Worm (Caenorhabditis elegans) whole organism, L2 larva: ENCODE measurements around the gene M163.22.

Experiments used
- aly-2 ChIP-seq: fragments of 150-350 bp; optimal IDR thresholded peaks from 2 replicates; lab custom pipeline; 2014; ENCODE audit warnings: missing biosample characterization, missing genetic modification characterization
- blmp-1 ChIP-seq: sonication (generic microtip); optimal IDR thresholded peaks from 2 replicates; lab custom pipeline; 2017; ENCODE audit warnings: missing genetic modification characterization, mild to moderate bottlenecking, missing compliant biosample characterization, antibody characterized with exemption, moderate library complexity; ENCODE audit not compliant: insufficient read depth
- elt-1 ChIP-seq: fragments of 150-350 bp; optimal IDR thresholded peaks from 2 replicates; lab custom pipeline; 2014; ENCODE audit warnings: missing biosample characterization, missing genetic modification characterization
- elt-3 ChIP-seq: sonication (generic microtip); optimal IDR thresholded peaks from 2 replicates; lab custom pipeline; 2017; ENCODE audit warnings: missing biosample characterization, missing genetic modification characterization
- fos-1 ChIP-seq: fragments of 150-350 bp; optimal IDR thresholded peaks from 2 replicates; lab custom pipeline; 2014; ENCODE audit warnings: missing biosample characterization, missing genetic modification characterization
- nhr-11 ChIP-seq: fragments of 150-350 bp; optimal IDR thresholded peaks from 2 replicates; lab custom pipeline; 2014; ENCODE audit warnings: missing biosample characterization, missing genetic modification characterization
- nhr-6 ChIP-seq: fragments of 150-350 bp; optimal IDR thresholded peaks from 2 replicates; lab custom pipeline; 2014; ENCODE audit warnings: missing biosample characterization, missing genetic modification characterization
- snpc-4 ChIP-seq: fragments of 150-350 bp; optimal IDR thresholded peaks from 2 replicates; lab custom pipeline; 2014; ENCODE audit warnings: missing biosample characterization, missing genetic modification characterization
- ztf-11 ChIP-seq: sonication (generic microtip); optimal IDR thresholded peaks from 2 replicates; lab custom pipeline; 2017; ENCODE audit warnings: missing biosample characterization, missing genetic modification characterization
- ztf-4 ChIP-seq: fragments of 150-350 bp; optimal IDR thresholded peaks from 2 replicates; lab custom pipeline; 2014; ENCODE audit warnings: missing biosample characterization, missing genetic modification characterization

ce11 chrX:14512817-14513216 is 47.1 kb downstream of the M163.22 start, which contains the start of gene fbxa-141:
- TF ChIP-seq aly-2 (no peak), ztf-4 (tag; lab: Kevin White, UChicago) (no peak), fos-1 (tag; lab: Kevin White, UChicago) (no peak), snpc-4 (tag; lab: Kevin White, UChicago) (no peak), nhr-11 (no peak), elt-3 (no peak), ztf-11 (no peak), blmp-1 (tag; lab: Kevin White, UChicago) (no peak), nhr-6 (no peak), elt-1 (tag; lab: Kevin White, UChicago) (no peak)
